Worm (Caenorhabditis elegans) whole organism, L3 larva: ENCODE measurements around the gene rev-1.

Source experiments
- R02D3.7 ChIP-seq: fragments of 150-350 bp; optimal IDR thresholded peaks from 2 replicates; lab custom pipeline; 2014; ENCODE audit warnings: missing biosample characterization, missing genetic modification characterization
- ZK546.5 ChIP-seq: sonication (generic microtip); optimal IDR thresholded peaks from 2 replicates; lab custom pipeline; 2017; ENCODE audit warnings: missing biosample characterization, missing genetic modification characterization
- ama-1 ChIP-seq: fragments of 150-350 bp; optimal IDR thresholded peaks from 2 replicates; lab custom pipeline; 2018
- ceh-82 ChIP-seq: fragments of 150-350 bp; optimal IDR thresholded peaks from 2 replicates; lab custom pipeline; 2014; ENCODE audit warnings: missing biosample characterization, missing genetic modification characterization
- ceh-9 ChIP-seq: sonication (generic microtip); optimal IDR thresholded peaks from 2 replicates; lab custom pipeline; 2018; ENCODE audit warnings: missing biosample characterization, missing genetic modification characterization
- daf-12 ChIP-seq: fragments of 150-350 bp; optimal IDR thresholded peaks from 2 replicates; lab custom pipeline; 2014; ENCODE audit warnings: missing biosample characterization, missing genetic modification reagents, missing genetic modification characterization
- egl-5 ChIP-seq: fragments of 150-350 bp; optimal IDR thresholded peaks from 2 replicates; lab custom pipeline; 2017; ENCODE audit warnings: missing biosample characterization, missing genetic modification reagents, missing genetic modification characterization, inconsistent platforms
- elt-2 ChIP-seq: sonication (generic microtip); optimal IDR thresholded peaks from 2 replicates; lab custom pipeline; 2016; ENCODE audit warnings: missing genetic modification reagents, mild to moderate bottlenecking, missing genetic modification characterization, missing compliant biosample characterization
- eor-1 ChIP-seq, 2 experiments: fragments of 150-350 bp; optimal IDR thresholded peaks; 2 replicates each; lab custom pipeline; 2014 to 2018; ENCODE audit warnings: missing biosample characterization in 2 of 2, missing genetic modification characterization in 2 of 2
- fkh-10 ChIP-seq: sonication (generic microtip); optimal IDR thresholded peaks from 2 replicates; lab custom pipeline; 2017; ENCODE audit warnings: missing biosample characterization, missing genetic modification reagents, missing genetic modification characterization
- fos-1 ChIP-seq: fragments of 150-350 bp; optimal IDR thresholded peaks from 2 replicates; lab custom pipeline; 2014; ENCODE audit warnings: missing biosample characterization, missing genetic modification characterization
- hmg-11 ChIP-seq: sonication (generic microtip); optimal IDR thresholded peaks from 2 replicates; lab custom pipeline; 2016; ENCODE audit warnings: missing genetic modification characterization, missing compliant biosample characterization
- jun-1 ChIP-seq: fragments of 150-350 bp; optimal IDR thresholded peaks from 2 replicates; lab custom pipeline; 2014; ENCODE audit warnings: missing biosample characterization, missing genetic modification reagents, missing genetic modification characterization
- lin-15B ChIP-seq: fragments of 150-350 bp; optimal IDR thresholded peaks from 2 replicates; lab custom pipeline; 2014; ENCODE audit warnings: missing biosample characterization, missing genetic modification characterization
- lin-39 ChIP-seq: fragments of 150-350 bp; optimal IDR thresholded peaks from 2 replicates; lab custom pipeline; 2018; ENCODE audit warnings: missing biosample characterization, missing genetic modification reagents, missing genetic modification characterization
- mdl-1 ChIP-seq: fragments of 150-350 bp; optimal IDR thresholded peaks from 2 replicates; lab custom pipeline; 2014; ENCODE audit warnings: missing biosample characterization, missing genetic modification characterization
- nfya-1 ChIP-seq: sonication (generic microtip); optimal IDR thresholded peaks from 2 replicates; lab custom pipeline; 2017; ENCODE audit warnings: missing genetic modification characterization, mild to moderate bottlenecking, missing compliant biosample characterization, antibody characterized with exemption, moderate library complexity; ENCODE audit not compliant: insufficient read depth
- nhr-23 ChIP-seq: fragments of 150-350 bp; optimal IDR thresholded peaks from 2 replicates; lab custom pipeline; 2014; ENCODE audit warnings: missing biosample characterization, missing genetic modification reagents, missing genetic modification characterization
- nhr-25 ChIP-seq: sonication (generic microtip); optimal IDR thresholded peaks from 2 replicates; lab custom pipeline; 2017; ENCODE audit warnings: missing biosample characterization, missing genetic modification characterization
- nhr-28 ChIP-seq: fragments of 150-350 bp; optimal IDR thresholded peaks from 2 replicates; lab custom pipeline; 2014; ENCODE audit warnings: missing biosample characterization, missing genetic modification characterization
- nhr-67 ChIP-seq: fragments of 150-350 bp; optimal IDR thresholded peaks from 2 replicates; lab custom pipeline; 2014; ENCODE audit warnings: missing biosample characterization, missing genetic modification characterization
- nhr-76 ChIP-seq: fragments of 150-350 bp; sonication (generic microtip); optimal IDR thresholded peaks from 5 replicates; lab custom pipeline; 2014; ENCODE audit warnings: missing biosample characterization, missing genetic modification characterization
- pha-4 ChIP-seq: fragments of 150-350 bp; optimal IDR thresholded peaks from 2 replicates; lab custom pipeline; 2014; ENCODE audit warnings: missing biosample characterization, missing genetic modification reagents, missing genetic modification characterization
- pqm-1 ChIP-seq: fragments of 150-350 bp; optimal IDR thresholded peaks from 2 replicates; lab custom pipeline; 2017; ENCODE audit warnings: missing biosample characterization, missing genetic modification characterization, inconsistent platforms
- sea-2 ChIP-seq: fragments of 150-350 bp; sonication (generic microtip); optimal IDR thresholded peaks from 4 replicates; lab custom pipeline; 2014; ENCODE audit warnings: missing biosample characterization, missing genetic modification reagents, missing genetic modification characterization
- skn-1 ChIP-seq: fragments of 150-350 bp; optimal IDR thresholded peaks from 2 replicates; lab custom pipeline; 2014; ENCODE audit warnings: missing biosample characterization, missing genetic modification characterization
- snpc-4 ChIP-seq: fragments of 150-350 bp; optimal IDR thresholded peaks from 2 replicates; lab custom pipeline; 2014; ENCODE audit warnings: missing biosample characterization, missing genetic modification characterization
- tbx-2 ChIP-seq: sonication (generic microtip); optimal IDR thresholded peaks from 2 replicates; lab custom pipeline; 2016; ENCODE audit warnings: mild to moderate bottlenecking, missing genetic modification characterization, missing compliant biosample characterization
- unc-62 ChIP-seq: fragments of 150-350 bp; sonication (generic microtip); optimal IDR thresholded peaks from 4 replicates; lab custom pipeline; 2014; ENCODE audit warnings: missing biosample characterization, missing genetic modification reagents, missing genetic modification characterization
- zag-1 ChIP-seq: fragments of 150-350 bp; optimal IDR thresholded peaks from 2 replicates; lab custom pipeline; 2014; ENCODE audit warnings: missing biosample characterization, missing genetic modification characterization
- ztf-11 ChIP-seq: fragments of 150-350 bp; optimal IDR thresholded peaks from 2 replicates; lab custom pipeline; 2014; ENCODE audit warnings: missing biosample characterization, missing genetic modification characterization
- ztf-4 ChIP-seq: fragments of 150-350 bp; optimal IDR thresholded peaks from 2 replicates; lab custom pipeline; 2014; ENCODE audit warnings: missing biosample characterization, missing genetic modification characterization

The rev-1 gene

ce11 chrII:7857485-7858010 lies 42.9 kb upstream of the rev-1 start, which contains the start of the genes cec-3 and T09A5.15:
cec-3 (minus strand) TSS chrII:7857600.
T09A5.15 (plus strand) TSS chrII:7857960.
- no peak for TF ChIP-seq skn-1 (tag; lab: Kevin White, UChicago)
- TF ChIP-seq fkh-10 (GFP tag; lab: Kevin White, UChicago), result no peak
- no peak for TF ChIP-seq eor-1 (tag; optimal IDR thresholded peaks at IDR 0.05; lab: Kevin White, UChicago)
- peak; percentile 48 for TF ChIP-seq lin-15B (tag; lab: Kevin White, UChicago)
- peak; percentile 22 for TF ChIP-seq elt-2
- TF ChIP-seq pqm-1 (tag; lab: Kevin White, UChicago), result no peak
- peak; percentile 64 for TF ChIP-seq nfya-1
- TF ChIP-seq nhr-25 (tag; lab: Kevin White, UChicago), result peak; percentile 2
- peak; percentile 61 for TF ChIP-seq pha-4 (tag; lab: Kevin White, UChicago)
- TF ChIP-seq, all 47 proteins: peak for 5

ce11 chrII:7858101-7858500 lies 42.3 kb upstream of the rev-1 start, which contains the start of gene sds-22:
sds-22 (plus strand) TSS chrII:7858401.
- TF ChIP-seq nfya-1, result no peak
- no peak for TF ChIP-seq fos-1 (tag; lab: Kevin White, UChicago)
- TF ChIP-seq eor-1 (tag; optimal IDR thresholded peaks at IDR 0.05; lab: Kevin White, UChicago), result no peak
- TF ChIP-seq pha-4 (tag; lab: Kevin White, UChicago), result no peak
- no peak for TF ChIP-seq daf-12 (tag; lab: Kevin White, UChicago)
- TF ChIP-seq nhr-28 (tag; lab: Kevin White, UChicago), result no peak
- no peak for TF ChIP-seq ceh-82 (tag; lab: Kevin White, UChicago)
- no peak for TF ChIP-seq zag-1 (tag; lab: Kevin White, UChicago)
- no peak for TF ChIP-seq unc-62
- no peak for TF ChIP-seq nhr-25 (tag; lab: Kevin White, UChicago)
- no peak for TF ChIP-seq pqm-1 (tag; lab: Kevin White, UChicago)
- TF ChIP-seq ztf-11 (tag; lab: Kevin White, UChicago), result no peak
- no peak for TF ChIP-seq skn-1 (tag; lab: Kevin White, UChicago)
- no peak for TF ChIP-seq ZK546.5 (tag; lab: Kevin White, UChicago)
- TF ChIP-seq snpc-4 (tag; lab: Kevin White, UChicago), result no peak
- TF ChIP-seq ceh-9 (tag; lab: Kevin White, UChicago), result no peak
- TF ChIP-seq egl-5, result no peak

- TF ChIP-seq ceh-9 (tag; lab: Kevin White, UChicago) (no peak), pha-4 (tag; lab: Kevin White, UChicago) (peak; percentile 57), nhr-76 (tag; lab: Kevin White, UChicago) (no peak), mdl-1 (tag; lab: Kevin White, UChicago) (no peak), ztf-4 (tag; lab: Kevin White, UChicago) (no peak), R02D3.7 (no peak), nfya-1 (peak; percentile 67), unc-62 (no peak), egl-5 (peak; percentile 54), lin-39 (peak; percentile 64), nhr-67 (tag; lab: Kevin White, UChicago) (no peak), snpc-4 (tag; lab: Kevin White, UChicago) (peak; percentile 59), hmg-11 (tag; lab: Kevin White, UChicago) (peak; percentile 57), jun-1 (no peak), tbx-2 (tag; lab: Kevin White, UChicago) (no peak), lin-15B (tag; lab: Kevin White, UChicago) (peak; percentile 79), pqm-1 (tag; lab: Kevin White, UChicago) (no peak), ama-1 (no peak), elt-2 (peak; percentile 5), nhr-25 (tag; lab: Kevin White, UChicago) (peak; percentile 19)
These were observed 40.0 kb upstream of the rev-1 start, which contains the start of gene lin-5 for ce11 chrII:7860221-7860928. lin-5 (plus strand) TSS chrII:7860574.

- TF ChIP-seq lin-15B (tag; lab: Kevin White, UChicago) (peak; percentile 48), nhr-23 (no peak)
These were observed 36.8 kb upstream of the rev-1 start for ce11 chrII:7863480-7864125.

ce11 chrII:7864207-7864606 lies 36.2 kb upstream of the rev-1 start, which contains the start of gene ostb-1:
ostb-1 (plus strand) TSS chrII:7864507.
- TF ChIP-seq sea-2 (no peak), pha-4 (tag; lab: Kevin White, UChicago) (peak; percentile 56), nfya-1 (peak; percentile 81)
